Worm (Caenorhabditis elegans): ENCODE data around the gene F53A9.9.
"Not testable (repeated sequence)": the region's sequence is repeated elsewhere in the genome, so short reads cannot be mapped to it uniquely, and the experiment has no call there.

Gene F53A9.9

ce11 chrX:8736965-8737464 is 16.5 kb upstream of the F53A9.9 start, which contains the start of gene M02D8.3 (continued):
- TF ChIP-seq ces-1 (GFP tag; optimal IDR thresholded peaks at IDR 0.05) (no peak), nhr-28 (tag; optimal IDR thresholded peaks at IDR 0.05) (peak; percentile 89), mdt-29 (GFP tag; IDR thresholded peaks at IDR 0.05) (no peak), daf-16 (GFP tag; optimal IDR thresholded peaks at IDR 0.05) (no peak), daf-16 (tag; optimal IDR thresholded peaks at IDR 0.05) (no peak), set-16 (GFP tag; IDR thresholded peaks at IDR 0.05) (no peak), F37D6.2 (tag; optimal IDR thresholded peaks at IDR 0.05) (peak; percentile 10), spr-3 (GFP tag; optimal IDR thresholded peaks at IDR 0.05) (no peak), ZK546.5 (tag; optimal IDR thresholded peaks at IDR 0.05) (no peak), ceh-82 (tag; optimal IDR thresholded peaks at IDR 0.05) (no peak), pha-4 (GFP tag; IDR thresholded peaks at IDR 0.05) (no peak), pha-4 (tag; optimal IDR thresholded peaks at IDR 0.05) (peak; percentile 48), ztf-7 (tag; optimal IDR thresholded peaks at IDR 0.05) (peak; percentile 5), ctbp-1 (GFP tag; IDR thresholded peaks at IDR 0.05) (no peak), rbr-2 (tag; optimal IDR thresholded peaks at IDR 0.05) (peak; percentile 57), ZK337.2 (GFP tag; IDR thresholded peaks at IDR 0.05) (no peak), ceh-44 (GFP tag; IDR thresholded peaks at IDR 0.05) (no peak), hlh-11 (tag; optimal IDR thresholded peaks at IDR 0.05) (peak; percentile 70), dve-1 (tag; optimal IDR thresholded peaks at IDR 0.05; ENCODE audit: insufficient read depth) (peak; percentile 71), mxl-2 (GFP tag; conservative IDR thresholded peaks at IDR 0.05) (no peak), nhr-48 (tag; optimal IDR thresholded peaks at IDR 0.05) (no peak), aha-1 (tag) (peak; percentile 98), zag-1 (tag; optimal IDR thresholded peaks at IDR 0.05) (no peak), gei-8 (GFP tag; optimal IDR thresholded peaks at IDR 0.05) (no peak), lir-3 (tag; optimal IDR thresholded peaks at IDR 0.05) (no peak)

- TF ChIP-seq nhr-48 (tag; optimal IDR thresholded peaks at IDR 0.05); hmg-1.1 (GFP tag; IDR thresholded peaks at IDR 0.05); hlh-30 (tag; optimal IDR thresholded peaks at IDR 0.05; ENCODE audit: insufficient read depth): not testable (repeated sequence)
These were observed 11.3 kb upstream of the F53A9.9 start, which contains the start of gene M02D8.6 for ce11 chrX:8731822-8732221. TSS of gene M02D8.6 (minus strand) at chrX:8731922.

DNA sequence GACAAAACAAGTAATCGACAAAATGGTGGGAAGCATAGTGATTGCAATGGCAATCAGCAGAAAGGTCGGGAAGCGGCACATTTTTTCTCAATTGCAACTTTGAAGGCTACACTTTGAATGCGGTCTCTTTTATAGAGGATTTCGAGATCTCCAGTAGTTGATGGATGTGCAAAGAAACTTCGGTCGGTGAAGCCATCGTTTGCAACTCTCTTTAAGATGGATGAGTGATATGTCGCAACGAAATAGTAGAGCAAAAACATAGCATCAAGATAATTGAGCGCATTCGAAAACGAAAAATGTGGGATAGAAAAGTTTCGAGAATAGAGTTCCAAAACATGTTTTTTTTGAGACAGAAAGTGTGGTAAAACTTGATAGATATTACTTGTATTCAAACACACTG is 6.7 kb upstream of the F53A9.9 start, which contains the start of gene EGAP4.1:
EGAP4.1 (minus strand) TSS at position 101 of the 400 bp plus-strand sequence.
- TF ChIP-seq dmd-6 (GFP tag; IDR thresholded peaks at IDR 0.05) (no peak), attf-4 (tag; optimal IDR thresholded peaks at IDR 0.05) (no peak), mes-2 (tag; optimal IDR thresholded peaks at IDR 0.05; ENCODE audit: poor library complexity, severe bottlenecking) (no peak), nhr-11 (tag; optimal IDR thresholded peaks at IDR 0.05) (peak; percentile 28), madf-5 (GFP tag; IDR thresholded peaks at IDR 0.05) (no peak)

- TF ChIP-seq set-16 (GFP tag; IDR thresholded peaks at IDR 0.05) (no peak), nhr-76 (tag; optimal IDR thresholded peaks at IDR 0.05) (no peak), nhr-111 (GFP tag; optimal IDR thresholded peaks at IDR 0.05) (no peak), F49E8.2 (tag; optimal IDR thresholded peaks at IDR 0.05; ENCODE audit: borderline replicate concordance) (no peak), duxl-1 (tag; optimal IDR thresholded peaks at IDR 0.05; ENCODE audit: poor library complexity) (no peak), rbr-2 (tag; optimal IDR thresholded peaks at IDR 0.05) (no peak), egl-43 (GFP tag; IDR thresholded peaks at IDR 0.05) (no peak), mdl-1 (tag; optimal IDR thresholded peaks at IDR 0.05) (no peak), sdz-12 (GFP tag; optimal IDR thresholded peaks at IDR 0.05) (no peak), ceh-32 (tag; optimal IDR thresholded peaks at IDR 0.05; ENCODE audit: poor library complexity) (no peak), nhr-11 (tag; optimal IDR thresholded peaks at IDR 0.05) (peak; percentile 30), nhr-10 (tag; optimal IDR thresholded peaks at IDR 0.05) (no peak), T20F7.1 (GFP tag; optimal IDR thresholded peaks at IDR 0.05) (no peak), R02D3.7 (tag; optimal IDR thresholded peaks at IDR 0.05) (no peak), Y5F2A.4 (GFP tag; optimal IDR thresholded peaks at IDR 0.05) (no peak), mxl-3 (GFP tag; optimal IDR thresholded peaks at IDR 0.05) (peak; percentile 23), unc-39 (tag; optimal IDR thresholded peaks at IDR 0.05) (no peak), vab-7 (GFP tag; IDR thresholded peaks at IDR 0.05) (no peak), ztf-11 (tag; optimal IDR thresholded peaks at IDR 0.05) (no peak), hlh-11 (tag; optimal IDR thresholded peaks at IDR 0.05) (peak; percentile 74)
These were observed 3.3 kb upstream of the F53A9.9 start for ce11 chrX:8723840-8724239.

Measured in whole organism, L4 larva.